Worm (Caenorhabditis elegans): ENCODE data around the gene prx-19.

ce11 chrIII:8818599-8818998 is 9.5 kb upstream of the prx-19 start, which contains the start of gene pat-2:
- TF ChIP-seq mdl-1 (tag; optimal IDR thresholded peaks at IDR 0.05), result no peak
- no peak for TF ChIP-seq blmp-1 (tag; optimal IDR thresholded peaks at IDR 0.05; ENCODE audit: insufficient read depth)

All from whole organism, L2 larva.